Worm (Caenorhabditis elegans) whole organism, L3 larva: Measurements from ENCODE around the gene dsl-2.

ENCODE experiments used
- R02D3.7 ChIP-seq: fragments of 150-350 bp; optimal IDR thresholded peaks from 2 replicates; lab custom pipeline; 2014; ENCODE audit warnings: missing biosample characterization, missing genetic modification characterization
- ama-1 ChIP-seq: fragments of 150-350 bp; optimal IDR thresholded peaks from 2 replicates; lab custom pipeline; 2018
- ceh-16 ChIP-seq: sonication (generic microtip); optimal IDR thresholded peaks from 2 replicates; lab custom pipeline; 2017; ENCODE audit warnings: missing biosample characterization, missing genetic modification characterization
- ceh-28 ChIP-seq: fragments of 150-350 bp; optimal IDR thresholded peaks from 2 replicates; lab custom pipeline; 2014; ENCODE audit warnings: missing biosample characterization, missing genetic modification reagents, missing genetic modification characterization
- ceh-82 ChIP-seq: fragments of 150-350 bp; optimal IDR thresholded peaks from 2 replicates; lab custom pipeline; 2014; ENCODE audit warnings: missing biosample characterization, missing genetic modification characterization
- daf-12 ChIP-seq: fragments of 150-350 bp; optimal IDR thresholded peaks from 2 replicates; lab custom pipeline; 2014; ENCODE audit warnings: missing biosample characterization, missing genetic modification reagents, missing genetic modification characterization
- egl-27 ChIP-seq: sonication (generic microtip); optimal IDR thresholded peaks from 4 replicates; lab custom pipeline; 2017; ENCODE audit warnings: missing biosample characterization, missing genetic modification reagents, missing genetic modification characterization
- elt-3 ChIP-seq, 3 experiments: fragments of 150-350 bp in 1 of 3; sonication (generic microtip) in 2 of 3; optimal IDR thresholded peaks; 2 replicates in 2 of 3; 4 replicates in 1 of 3; lab custom pipeline; 2014 to 2017; ENCODE audit warnings: missing biosample characterization in 3 of 3, missing genetic modification characterization in 3 of 3
- fkh-10 ChIP-seq: sonication (generic microtip); optimal IDR thresholded peaks from 2 replicates; lab custom pipeline; 2017; ENCODE audit warnings: missing biosample characterization, missing genetic modification reagents, missing genetic modification characterization
- fkh-2 ChIP-seq: fragments of 150-350 bp; optimal IDR thresholded peaks from 2 replicates; lab custom pipeline; 2014; ENCODE audit warnings: missing biosample characterization, missing genetic modification reagents, missing genetic modification characterization
- jun-1 ChIP-seq: fragments of 150-350 bp; optimal IDR thresholded peaks from 2 replicates; lab custom pipeline; 2014; ENCODE audit warnings: missing biosample characterization, missing genetic modification reagents, missing genetic modification characterization
- lsy-12 ChIP-seq: sonication (generic microtip); optimal IDR thresholded peaks from 2 replicates; lab custom pipeline; 2016; ENCODE audit warnings: mild to moderate bottlenecking, missing genetic modification characterization, missing compliant biosample characterization
- mdl-1 ChIP-seq: fragments of 150-350 bp; optimal IDR thresholded peaks from 2 replicates; lab custom pipeline; 2014; ENCODE audit warnings: missing biosample characterization, missing genetic modification characterization
- nfya-1 ChIP-seq: sonication (generic microtip); optimal IDR thresholded peaks from 2 replicates; lab custom pipeline; 2017; ENCODE audit warnings: missing genetic modification characterization, mild to moderate bottlenecking, missing compliant biosample characterization, antibody characterized with exemption, moderate library complexity; ENCODE audit not compliant: insufficient read depth
- nhr-25 ChIP-seq: sonication (generic microtip); optimal IDR thresholded peaks from 2 replicates; lab custom pipeline; 2017; ENCODE audit warnings: missing biosample characterization, missing genetic modification characterization
- nhr-28 ChIP-seq: fragments of 150-350 bp; optimal IDR thresholded peaks from 2 replicates; lab custom pipeline; 2014; ENCODE audit warnings: missing biosample characterization, missing genetic modification characterization
- nhr-67 ChIP-seq: fragments of 150-350 bp; optimal IDR thresholded peaks from 2 replicates; lab custom pipeline; 2014; ENCODE audit warnings: missing biosample characterization, missing genetic modification characterization
- nhr-77 ChIP-seq: fragments of 150-350 bp; optimal IDR thresholded peaks from 2 replicates; lab custom pipeline; 2014; ENCODE audit warnings: missing biosample characterization, missing genetic modification characterization
- pqm-1 ChIP-seq: fragments of 150-350 bp; optimal IDR thresholded peaks from 2 replicates; lab custom pipeline; 2017; ENCODE audit warnings: missing biosample characterization, missing genetic modification characterization, inconsistent platforms
- sea-2 ChIP-seq: fragments of 150-350 bp; sonication (generic microtip); optimal IDR thresholded peaks from 4 replicates; lab custom pipeline; 2014; ENCODE audit warnings: missing biosample characterization, missing genetic modification reagents, missing genetic modification characterization
- snpc-4 ChIP-seq: fragments of 150-350 bp; optimal IDR thresholded peaks from 2 replicates; lab custom pipeline; 2014; ENCODE audit warnings: missing biosample characterization, missing genetic modification characterization
- unc-62 ChIP-seq: fragments of 150-350 bp; sonication (generic microtip); optimal IDR thresholded peaks from 4 replicates; lab custom pipeline; 2014; ENCODE audit warnings: missing biosample characterization, missing genetic modification reagents, missing genetic modification characterization
- zag-1 ChIP-seq: fragments of 150-350 bp; optimal IDR thresholded peaks from 2 replicates; lab custom pipeline; 2014; ENCODE audit warnings: missing biosample characterization, missing genetic modification characterization
- ztf-11 ChIP-seq: fragments of 150-350 bp; optimal IDR thresholded peaks from 2 replicates; lab custom pipeline; 2014; ENCODE audit warnings: missing biosample characterization, missing genetic modification characterization
- ztf-4 ChIP-seq: fragments of 150-350 bp; optimal IDR thresholded peaks from 2 replicates; lab custom pipeline; 2014; ENCODE audit warnings: missing biosample characterization, missing genetic modification characterization

The dsl-2 gene

ce11 chrIV:1163126-1163525 is 41.6 kb downstream of the dsl-2 start, which contains the start of gene C50A2.7:
Gene C50A2.7, plus strand, starts transcription at chrIV:1163426.
- TF ChIP-seq egl-27 (tag; lab: Kevin White, UChicago) (no peak), fkh-2 (tag; lab: Kevin White, UChicago) (no peak), zag-1 (no peak)

ce11 chrIV:1160386-1160785 is 44.4 kb downstream of the dsl-2 start, which contains the start of gene ets-8:
Gene ets-8, minus strand, starts transcription at chrIV:1160486.
- no peak for TF ChIP-seq nhr-25 (tag; lab: Kevin White, UChicago)
- no peak for TF ChIP-seq pqm-1 (tag; lab: Kevin White, UChicago)
- no peak for TF ChIP-seq lsy-12 (tag; lab: Kevin White, UChicago)
- no peak for TF ChIP-seq elt-3 (tag; optimal IDR thresholded peaks at IDR 0.05; lab: Kevin White, UChicago)
- TF ChIP-seq fkh-10 (GFP tag; lab: Kevin White, UChicago) = no peak
- TF ChIP-seq sea-2 (GFP tag; lab: Kevin White, UChicago) = no peak
- no peak for TF ChIP-seq daf-12 (tag; lab: Kevin White, UChicago)
- TF ChIP-seq nhr-77 (tag; lab: Kevin White, UChicago) = no peak
- TF ChIP-seq mdl-1 (tag; lab: Kevin White, UChicago) = no peak
- no peak for TF ChIP-seq ztf-11 (tag; lab: Kevin White, UChicago)
- TF ChIP-seq ceh-16 (tag; lab: Kevin White, UChicago) = no peak
- no peak for TF ChIP-seq snpc-4 (tag; lab: Kevin White, UChicago)
- TF ChIP-seq ama-1 (lab: Kevin White, UChicago) = no peak
- TF ChIP-seq nfya-1 = no peak
- no peak for TF ChIP-seq ceh-28 (tag; lab: Kevin White, UChicago)
- TF ChIP-seq fkh-2 (tag; lab: Kevin White, UChicago) = no peak
- no peak for TF ChIP-seq unc-62 (GFP tag; lab: Kevin White, UChicago)
- no peak for TF ChIP-seq nhr-28

- TF ChIP-seq ztf-4 (tag; lab: Kevin White, UChicago) = no peak
- TF ChIP-seq elt-3 (tag; optimal IDR thresholded peaks at IDR 0.05; lab: Kevin White, UChicago) = no peak
- TF ChIP-seq snpc-4 (tag; lab: Kevin White, UChicago) = no peak
- no peak for TF ChIP-seq nfya-1
- no peak for TF ChIP-seq fkh-2 (tag; lab: Kevin White, UChicago)
- no peak for TF ChIP-seq ceh-82 (tag; lab: Kevin White, UChicago)
- no peak for TF ChIP-seq jun-1 (tag; lab: Kevin White, UChicago)
- no peak for TF ChIP-seq R02D3.7 (tag; lab: Kevin White, UChicago)
- TF ChIP-seq zag-1 = no peak
- no peak for TF ChIP-seq daf-12 (tag; lab: Kevin White, UChicago)
- TF ChIP-seq unc-62 (GFP tag; lab: Kevin White, UChicago) = no peak
- no peak for TF ChIP-seq nhr-67 (tag; lab: Kevin White, UChicago)
Measured at ce11 chrIV:1157928-1158327, 46.8 kb downstream of the dsl-2 start, which contains the start of gene C50A2.3. Gene C50A2.3, minus strand, starts transcription at chrIV:1158028.

ce11 chrIV:1155206-1155605 is 49.6 kb downstream of the dsl-2 start:
- TF ChIP-seq ama-1 (lab: Kevin White, UChicago) (no peak), nhr-25 (tag; lab: Kevin White, UChicago) (peak; percentile 29), elt-3 (tag; optimal IDR thresholded peaks at IDR 0.05; lab: Kevin White, UChicago) (no peak), ceh-16 (tag; lab: Kevin White, UChicago) (no peak), daf-12 (tag; lab: Kevin White, UChicago) (no peak), pqm-1 (tag; lab: Kevin White, UChicago) (no peak), ceh-82 (tag; lab: Kevin White, UChicago) (no peak)
